Worm (Caenorhabditis elegans): ENCODE results near the gene ZK328.6.

DNA sequence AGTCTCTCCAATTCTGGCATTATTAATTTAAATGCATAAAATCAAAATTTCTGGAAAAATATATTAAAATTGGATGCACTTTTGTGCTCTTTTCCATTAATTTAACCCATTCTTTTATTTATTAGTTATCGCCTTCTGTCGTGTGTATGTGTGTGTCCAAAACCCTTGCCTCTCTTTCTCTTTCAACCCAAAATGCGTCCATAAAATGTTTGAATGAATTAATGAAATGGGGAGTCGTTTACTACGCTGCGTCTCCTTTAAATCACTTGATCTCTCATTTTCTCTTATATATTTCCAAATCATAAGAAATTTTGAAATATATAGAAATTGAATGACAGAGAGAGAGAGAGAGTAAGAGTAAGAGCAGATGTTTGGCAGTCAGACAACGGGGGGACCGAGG, 47.6 kb upstream of the ZK328.6 start:
- TF ChIP-seq W03F9.2 (tag; optimal IDR thresholded peaks at IDR 0.05) (no peak), dao-5 (tag; optimal IDR thresholded peaks at IDR 0.05) (no peak)
